Worm (Caenorhabditis elegans) whole organism, midembryonic: ENCODE results near the gene picc-1.

Source experiments
- T22C8.4 ChIP-seq: fragments of 200-800 bp; sonication (Bioruptor generic); IDR thresholded peaks from 2 replicates; pipeline ENCODE4 v1.3.6; 2022; ENCODE audit warnings: missing genetic modification characterization, missing compliant biosample characterization
- cog-1 ChIP-seq: sonication (generic microtip); optimal IDR thresholded peaks from 2 replicates; lab custom pipeline; 2016; ENCODE audit warnings: missing genetic modification characterization, missing compliant biosample characterization
- flt-1 ChIP-seq: fragments of 200-800 bp; sonication (Bioruptor generic); IDR thresholded peaks from 2 replicates; pipeline ENCODE4 v1.3.6; 2022; ENCODE audit warnings: missing genetic modification characterization, missing compliant biosample characterization
- klf-2 ChIP-seq: fragments of 200-800 bp; sonication (Bioruptor generic); conservative IDR thresholded peaks from 2 replicates; pipeline ENCODE4 v1.3.6; 2022; ENCODE audit warnings: missing genetic modification reagents, missing genetic modification characterization, missing compliant biosample characterization
- ref-1 ChIP-seq: fragments of 200-800 bp; sonication (Bioruptor generic); conservative IDR thresholded peaks from 2 replicates; pipeline ENCODE4 v1.3.6; 2022; ENCODE audit warnings: missing genetic modification reagents, missing genetic modification characterization, missing compliant biosample characterization
- tab-1 ChIP-seq: fragments of 200-800 bp; sonication (Bioruptor generic); IDR thresholded peaks from 2 replicates; pipeline ENCODE4 v1.3.6; 2022; ENCODE audit warnings: missing genetic modification characterization, missing compliant biosample characterization
- ztf-29 ChIP-seq: fragments of 200-800 bp; sonication (Bioruptor generic); IDR thresholded peaks from 2 replicates; pipeline ENCODE4 v1.3.6; 2022; ENCODE audit warnings: missing genetic modification reagents, missing genetic modification characterization, missing compliant biosample characterization

- TF ChIP-seq tab-1 (GFP tag; lab: Robert Waterston, UW) (no peak), T22C8.4 (GFP tag; lab: Robert Waterston, UW) (no peak), ref-1 (GFP tag; lab: Robert Waterston, UW) (no peak), ztf-29 (no peak), flt-1 (GFP tag; lab: Robert Waterston, UW) (no peak), klf-2 (no peak), cog-1 (tag; lab: Kevin White, UChicago) (no peak)
Observed at ce11 chrV:6015546-6016089, 3.2 kb upstream of the picc-1 start.
